Fruit fly (Drosophila melanogaster) whole organism, prepupa: ENCODE data around the gene CG15576.
A peak's percentile ranks its signal among the peaks of the same experiment; 100 is the strongest.

Experiments
- Blimp-1 ChIP-seq: fragments of 200-800 bp; sonication (Bioruptor generic); optimal IDR thresholded peaks from 3 replicates; lab custom pipeline; 2017; ENCODE audit warnings: missing biosample characterization, missing genetic modification characterization, mild to moderate bottlenecking, moderate library complexity, missing genetic modification reagents
- CG10631 ChIP-seq: fragments of 200-800 bp; sonication (Bioruptor generic); optimal IDR thresholded peaks from 2 replicates; lab custom pipeline; 2016; ENCODE audit warnings: missing biosample characterization, missing genetic modification characterization
- CG10669 ChIP-seq: fragments of 200-800 bp; sonication (Bioruptor generic); optimal IDR thresholded peaks from 3 replicates; lab custom pipeline; 2018; ENCODE audit warnings: missing biosample characterization, mild to moderate bottlenecking, missing genetic modification characterization, moderate library complexity
- CG11294 ChIP-seq: fragments of 200-800 bp; sonication (Bioruptor generic); IDR thresholded peaks from 2 replicates; pipeline ENCODE4 v1.3.6; 2022; ENCODE audit warnings: missing biosample characterization, missing genetic modification characterization
- CG11762 ChIP-seq: fragments of 200-800 bp; sonication (Bioruptor generic); optimal IDR thresholded peaks from 3 replicates; lab custom pipeline; 2016; ENCODE audit warnings: missing biosample characterization, missing genetic modification characterization; ENCODE audit not compliant: insufficient read depth
- CG11902 ChIP-seq: fragments of 200-800 bp; sonication (Bioruptor generic); optimal IDR thresholded peaks from 3 replicates; lab custom pipeline; 2016; ENCODE audit warnings: missing biosample characterization, missing genetic modification characterization
- CG15336 ChIP-seq: fragments of 200-800 bp; sonication (Bioruptor generic); IDR thresholded peaks from 2 replicates; pipeline ENCODE4 v1.3.6; 2022; ENCODE audit warnings: missing biosample characterization, missing genetic modification characterization
- CG3032 ChIP-seq: fragments of 200-800 bp; optimal IDR thresholded peaks from 2 replicates; lab custom pipeline; 2019; ENCODE audit warnings: missing biosample characterization, mild to moderate bottlenecking, missing genetic modification characterization, moderate library complexity
- CG31627 ChIP-seq: fragments of 200-800 bp; sonication (Bioruptor generic); optimal IDR thresholded peaks from 3 replicates; lab custom pipeline; 2016; ENCODE audit warnings: missing biosample characterization, missing genetic modification characterization
- CG32006 ChIP-seq: fragments of 200-800 bp; sonication (Bioruptor generic); optimal IDR thresholded peaks from 3 replicates; lab custom pipeline; 2017; ENCODE audit warnings: missing biosample characterization, mild to moderate bottlenecking, missing genetic modification characterization
- CG3919 ChIP-seq: fragments of 200-800 bp; sonication (Bioruptor generic); optimal IDR thresholded peaks from 3 replicates; lab custom pipeline; 2016; ENCODE audit warnings: missing biosample characterization, missing genetic modification characterization
- CG6163 ChIP-seq: fragments of 200-800 bp; sonication (Bioruptor generic); IDR thresholded peaks from 3 replicates; pipeline ENCODE4 v1.3.6; 2022; ENCODE audit warnings: missing biosample characterization, missing genetic modification characterization
- CG6276 ChIP-seq: fragments of 200-800 bp; sonication (Bioruptor generic); optimal IDR thresholded peaks from 2 replicates; lab custom pipeline; 2017; ENCODE audit warnings: missing biosample characterization, mild to moderate bottlenecking, missing genetic modification characterization
- CG6808 ChIP-seq: fragments of 200-800 bp; sonication (Bioruptor generic); optimal IDR thresholded peaks from 3 replicates; lab custom pipeline; 2017; ENCODE audit warnings: missing biosample characterization, missing genetic modification characterization, mild to moderate bottlenecking, moderate library complexity, missing genetic modification reagents
- CG8119 ChIP-seq: fragments of 200-800 bp; sonication (Bioruptor generic); IDR thresholded peaks from 3 replicates; pipeline ENCODE4 v1.3.6; 2022; ENCODE audit warnings: missing biosample characterization, missing genetic modification characterization
- CG8319 ChIP-seq: fragments of 200-800 bp; sonication (Bioruptor generic); optimal IDR thresholded peaks from 3 replicates; lab custom pipeline; 2016; ENCODE audit warnings: missing biosample characterization, missing genetic modification characterization
- CG8632 ChIP-seq: fragments of 200-800 bp; sonication (Bioruptor generic); optimal IDR thresholded peaks from 3 replicates; lab custom pipeline; 2016; ENCODE audit warnings: missing biosample characterization, missing genetic modification characterization
- CG9139 ChIP-seq: fragments of 200-800 bp; sonication (Bioruptor generic); optimal IDR thresholded peaks from 3 replicates; lab custom pipeline; 2017; ENCODE audit warnings: missing biosample characterization, mild to moderate bottlenecking, missing genetic modification characterization
- Eip78C ChIP-seq: fragments of 200-800 bp; sonication (Bioruptor generic); peaks from one replicate; lab custom pipeline; 2016; ENCODE audit warnings: missing biosample characterization, missing genetic modification characterization
- Eip93F ChIP-seq: fragments of 200-800 bp; sonication (Bioruptor generic); optimal IDR thresholded peaks from 2 replicates; lab custom pipeline; 2016; ENCODE audit warnings: missing biosample characterization, mild to moderate bottlenecking, missing genetic modification characterization
- Ets96B ChIP-seq: fragments of 200-800 bp; optimal IDR thresholded peaks from 2 replicates; lab custom pipeline; 2019; ENCODE audit warnings: missing biosample characterization, mild to moderate bottlenecking, missing genetic modification characterization, moderate library complexity
- Gug ChIP-seq: fragments of 200-800 bp; sonication (Bioruptor generic); IDR thresholded peaks from 2 replicates; pipeline ENCODE4 v1.3.6; 2022; ENCODE audit warnings: missing biosample characterization, missing genetic modification characterization
- Hr38 ChIP-seq: sonication (Bioruptor generic); optimal IDR thresholded peaks from 2 replicates; lab custom pipeline; 2016; ENCODE audit warnings: missing biosample characterization, missing genetic modification characterization
- Met ChIP-seq: fragments of 200-800 bp; sonication (Bioruptor generic); optimal IDR thresholded peaks from 3 replicates; lab custom pipeline; 2016; ENCODE audit warnings: missing biosample characterization, missing genetic modification characterization
- Sox102F ChIP-seq: fragments of 200-800 bp; sonication (Bioruptor generic); optimal IDR thresholded peaks from 2 replicates; lab custom pipeline; 2016; ENCODE audit warnings: missing biosample characterization, mild to moderate bottlenecking, missing genetic modification characterization
- Sox15 ChIP-seq: fragments of 200-800 bp; sonication (Bioruptor generic); optimal IDR thresholded peaks from 3 replicates; lab custom pipeline; 2016; ENCODE audit warnings: missing biosample characterization, missing genetic modification characterization
- cyc ChIP-seq: fragments of 200-800 bp; sonication (Bioruptor generic); optimal IDR thresholded peaks from 3 replicates; lab custom pipeline; 2016; ENCODE audit warnings: missing biosample characterization, missing genetic modification characterization
- dac ChIP-seq: fragments of 200-800 bp; sonication (Bioruptor generic); optimal IDR thresholded peaks from 2 replicates; lab custom pipeline; 2017; ENCODE audit warnings: missing biosample characterization, mild to moderate bottlenecking, missing genetic modification characterization
- dsx ChIP-seq: fragments of 200-800 bp; optimal IDR thresholded peaks from 3 replicates; lab custom pipeline; 2019; ENCODE audit warnings: missing biosample characterization, mild to moderate bottlenecking, missing genetic modification characterization, moderate library complexity; ENCODE audit not compliant: poor library complexity, severe bottlenecking
- eg ChIP-seq: fragments of 200-800 bp; sonication (Bioruptor generic); IDR thresholded peaks from 3 replicates; pipeline ENCODE4 v1.3.6; 2022; ENCODE audit warnings: missing biosample characterization, missing genetic modification characterization
- esn ChIP-seq: fragments of 200-800 bp; sonication (Bioruptor generic); optimal IDR thresholded peaks from 2 replicates; lab custom pipeline; 2016; ENCODE audit warnings: missing biosample characterization, mild to moderate bottlenecking, missing genetic modification characterization, moderate library complexity
- fd59A ChIP-seq: fragments of 200-800 bp; sonication (Bioruptor generic); optimal IDR thresholded peaks from 2 replicates; lab custom pipeline; 2017; ENCODE audit warnings: missing biosample characterization, mild to moderate bottlenecking, missing genetic modification characterization, missing genetic modification reagents
- lz ChIP-seq: fragments of 200-800 bp; sonication (Bioruptor generic); optimal IDR thresholded peaks from 3 replicates; lab custom pipeline; 2016; ENCODE audit warnings: missing biosample characterization, missing genetic modification characterization
- net ChIP-seq: fragments of 200-800 bp; sonication (Bioruptor generic); optimal IDR thresholded peaks from 3 replicates; lab custom pipeline; 2016; ENCODE audit warnings: missing biosample characterization, missing genetic modification characterization
- pdm3 ChIP-seq: fragments of 200-800 bp; sonication (Bioruptor generic); optimal IDR thresholded peaks from 3 replicates; lab custom pipeline; 2016; ENCODE audit warnings: missing biosample characterization, missing genetic modification characterization
- spab ChIP-seq: fragments of 200-800 bp; sonication (Bioruptor generic); optimal IDR thresholded peaks from 2 replicates; lab custom pipeline; 2017; ENCODE audit warnings: missing biosample characterization, mild to moderate bottlenecking, missing genetic modification characterization, missing genetic modification reagents
- ss ChIP-seq, 2 experiments: fragments of 200-800 bp; sonication (Bioruptor generic); optimal IDR thresholded peaks; 2 replicates in 1 of 2; 3 replicates in 1 of 2; lab custom pipeline; 2017 to 2018; ENCODE audit warnings: mild to moderate bottlenecking in 2 of 2, missing biosample characterization in 2 of 2, missing genetic modification characterization in 2 of 2, moderate library complexity in 1 of 2
- svp ChIP-seq: fragments of 200-800 bp; sonication (Bioruptor generic); peaks from one replicate; lab custom pipeline; 2016; ENCODE audit warnings: missing biosample characterization, missing genetic modification characterization
- topi ChIP-seq: fragments of 200-800 bp; sonication (Bioruptor generic); optimal IDR thresholded peaks from 3 replicates; lab custom pipeline; 2016; ENCODE audit warnings: missing biosample characterization, missing genetic modification characterization
- vri ChIP-seq: fragments of 200-800 bp; sonication (Bioruptor generic); optimal IDR thresholded peaks from 3 replicates; lab custom pipeline; 2016; ENCODE audit warnings: missing biosample characterization, mild to moderate bottlenecking, missing genetic modification characterization

Gene CG15576

DNA sequence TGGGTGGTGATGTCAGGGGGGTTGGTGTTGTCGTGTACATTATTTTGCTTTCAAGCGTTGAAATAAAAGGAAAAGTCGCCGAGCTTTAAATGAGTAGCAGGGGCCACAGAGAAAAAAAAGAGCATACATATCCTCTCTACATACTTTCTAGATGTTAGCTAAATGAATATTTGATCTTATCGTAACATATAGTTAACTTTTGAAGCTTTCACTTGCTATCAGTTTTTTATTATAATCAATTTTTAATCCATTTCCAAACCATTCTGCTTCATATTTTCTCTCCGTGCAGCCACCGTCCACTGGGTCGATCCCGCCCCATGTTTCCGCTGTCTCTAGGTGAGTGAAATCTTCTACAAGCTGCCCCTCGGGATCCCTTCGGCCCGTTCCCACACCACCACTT is 27.6 kb downstream of the CG15576 start:
- TF ChIP-seq CG8119 (GFP tag; lab: Robert Waterston, UW), result no peak
- TF ChIP-seq CG11762 (GFP tag; lab: Kevin White, UChicago), result no peak
- 0 out of 3 replicates have a peak, but pooled peaks have one; percentile 15 for TF ChIP-seq eg (GFP tag; lab: Robert Waterston, UW)
- peak; percentile 36 for TF ChIP-seq svp (GFP tag; lab: Kevin White, UChicago)
- peak; percentile 57 for TF ChIP-seq Eip78C
- TF ChIP-seq CG8319 (GFP tag; lab: Kevin White, UChicago), result no peak
- no peak for TF ChIP-seq CG11294

DNA sequence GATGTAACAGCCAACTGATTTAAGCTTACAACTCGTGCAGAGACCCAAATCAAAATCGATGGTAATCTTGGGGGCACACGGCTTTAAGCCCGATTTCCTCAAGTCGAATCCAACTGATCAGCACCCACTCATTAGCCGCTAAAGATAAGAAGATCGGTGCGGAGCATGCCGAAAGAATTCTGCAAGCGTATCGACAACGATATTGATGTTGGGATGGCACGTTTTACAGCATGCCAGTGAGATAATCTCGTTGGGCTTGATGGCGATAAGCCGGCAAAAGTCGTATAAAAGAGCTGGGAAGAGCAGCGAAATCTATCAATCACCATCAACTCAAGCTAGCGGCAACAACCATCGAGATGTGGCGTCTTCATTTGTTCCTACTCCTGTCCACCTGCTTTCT is 34.7 kb downstream of the CG15576 start, which contains the start of gene CG15570:
Gene CG15570, plus strand, starts transcription at position 301 of the 400 bp plus-strand sequence.
- TF ChIP-seq CG3919 (GFP tag; lab: Kevin White, UChicago) (no peak), Met (no peak), CG6808 (no peak), net (GFP tag; lab: Kevin White, UChicago) (no peak), Sox15 (no peak), fd59A (no peak), vri (GFP tag; lab: Kevin White, UChicago) (no peak), topi (GFP tag; lab: Kevin White, UChicago) (no peak), CG6163 (no peak), Ets96B (tag; lab: Kevin White, UChicago) (no peak)

DNA sequence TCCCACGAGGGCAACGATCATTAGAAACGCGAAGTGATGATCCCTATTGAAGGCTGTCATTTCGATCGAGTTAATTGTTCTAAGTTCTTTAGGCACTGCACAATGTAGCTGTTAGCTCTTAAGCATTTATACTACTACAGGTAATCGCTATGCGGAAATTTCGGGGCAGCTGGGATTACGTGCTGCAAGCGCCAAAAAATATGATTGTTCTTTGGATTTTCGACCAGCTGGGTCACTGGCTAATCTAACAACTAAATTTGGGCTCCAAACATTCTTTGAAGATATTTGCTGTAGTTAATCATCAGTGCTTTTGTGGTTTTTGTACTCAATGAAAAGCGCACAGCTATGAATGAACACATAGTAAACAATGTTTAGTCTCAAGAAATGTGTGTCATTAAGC is 35.3 kb downstream of the CG15576 start, which contains the start of gene CG15571:
Gene CG15571, minus strand, starts transcription at position 101 of the 400 bp plus-strand sequence.
- TF ChIP-seq Blimp-1 (GFP tag; lab: Kevin White, UChicago) (no peak), ss (GFP tag; optimal IDR thresholded peaks at IDR 0.05; lab: Kevin White, UChicago) (no peak), esn (no peak), Eip78C (no peak), CG10631 (GFP tag; lab: Kevin White, UChicago) (no peak), CG10669 (GFP tag; lab: Kevin White, UChicago) (no peak), Eip93F (no peak), cyc (GFP tag; lab: Kevin White, UChicago) (no peak), Gug (GFP tag; lab: Robert Waterston, UW) (no peak), CG8632 (GFP tag; lab: Kevin White, UChicago) (no peak), Sox15 (no peak), fd59A (no peak), lz (GFP tag; lab: Kevin White, UChicago) (no peak), CG6808 (no peak), dsx (no peak), pdm3 (no peak), dac (GFP tag; lab: Kevin White, UChicago) (no peak), CG15336 (GFP tag; lab: Robert Waterston, UW) (no peak)

DNA sequence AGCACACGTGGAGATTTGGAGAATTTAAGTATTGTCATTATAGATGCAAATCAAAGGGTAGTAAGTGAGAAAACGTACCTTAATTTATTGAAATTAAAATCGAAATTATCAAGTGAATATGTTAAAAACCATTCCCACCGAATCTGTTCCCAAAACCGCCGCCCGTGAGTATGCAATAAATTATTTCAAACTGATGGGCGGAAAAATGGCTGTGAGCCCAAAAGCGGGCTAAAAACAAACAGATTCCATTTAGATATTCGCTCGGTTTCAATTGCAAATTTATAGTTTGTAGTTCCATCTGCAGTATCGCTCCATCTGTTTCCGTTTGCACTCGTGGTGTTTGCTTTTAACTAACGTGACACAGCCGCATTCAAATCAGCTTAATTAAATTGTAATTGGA is 38.2 kb downstream of the CG15576 start:
- no peak for TF ChIP-seq CG6276
- no peak for TF ChIP-seq CG11902 (GFP tag; lab: Kevin White, UChicago)
- no peak for TF ChIP-seq dac (GFP tag; lab: Kevin White, UChicago)
- TF ChIP-seq spab (GFP tag; lab: Kevin White, UChicago), result no peak
- no peak for TF ChIP-seq fd59A
- TF ChIP-seq net (GFP tag; lab: Kevin White, UChicago), result no peak
- TF ChIP-seq CG32006 (GFP tag; lab: Kevin White, UChicago), result no peak
- TF ChIP-seq CG10631 (GFP tag; lab: Kevin White, UChicago), result no peak
- TF ChIP-seq CG9139 (GFP tag; lab: Kevin White, UChicago), result no peak
- no peak for TF ChIP-seq Sox102F (GFP tag; lab: Kevin White, UChicago)
- TF ChIP-seq CG3032, result no peak
- no peak for TF ChIP-seq Eip78C
- TF ChIP-seq CG31627 (GFP tag; lab: Kevin White, UChicago), result no peak
- TF ChIP-seq CG15336 (GFP tag; lab: Robert Waterston, UW), result no peak
- no peak for TF ChIP-seq Hr38 (GFP tag; lab: Kevin White, UChicago)
